Fruit fly (Drosophila melanogaster) whole organism, pupa: ENCODE measurements around the gene CG4281.

Experiments used
- CG14655 ChIP-seq: fragments of 200-800 bp; sonication (Bioruptor generic); optimal IDR thresholded peaks from 3 replicates; lab custom pipeline; 2017; ENCODE audit warnings: mild to moderate bottlenecking, missing biosample characterization, missing genetic modification reagents, missing genetic modification characterization
- CG32121 ChIP-seq: fragments of 200-800 bp; sonication (Bioruptor generic); IDR thresholded peaks from 2 replicates; pipeline ENCODE4 v1.3.6; 2022; ENCODE audit warnings: missing biosample characterization, missing genetic modification characterization
- CG8301 ChIP-seq: fragments of 200-800 bp; sonication (Bioruptor generic); optimal IDR thresholded peaks from 2 replicates; lab custom pipeline; 2018; ENCODE audit warnings: missing biosample characterization, mild to moderate bottlenecking, missing genetic modification characterization
- CG9948 ChIP-seq: fragments of 200-800 bp; sonication (Bioruptor generic); optimal IDR thresholded peaks from 2 replicates; lab custom pipeline; 2018; ENCODE audit warnings: missing biosample characterization, mild to moderate bottlenecking, missing genetic modification characterization, moderate library complexity
- D1 ChIP-seq: fragments of 200-800 bp; sonication (Bioruptor generic); optimal IDR thresholded peaks from 2 replicates; lab custom pipeline; 2018; ENCODE audit warnings: missing biosample characterization, mild to moderate bottlenecking, missing genetic modification characterization, moderate library complexity
- EcR ChIP-seq: fragments of 200-800 bp; sonication (Bioruptor generic); optimal IDR thresholded peaks from 3 replicates; lab custom pipeline; 2019; ENCODE audit warnings: missing biosample characterization, missing genetic modification characterization, mild to moderate bottlenecking, moderate library complexity, missing genetic modification reagents
- rn ChIP-seq: fragments of 200-800 bp; sonication (Bioruptor generic); IDR thresholded peaks from 2 replicates; pipeline ENCODE4 v1.3.6; 2022; ENCODE audit warnings: missing biosample characterization, missing genetic modification characterization

- peak; percentile 31 for TF ChIP-seq EcR (GFP tag; lab: Kevin White, UChicago)
- TF ChIP-seq CG8301, result no peak
- TF ChIP-seq CG9948 (tag; lab: Kevin White, UChicago), result no peak
- TF ChIP-seq CG32121 (GFP tag; lab: Robert Waterston, UW), result no peak
- no peak for TF ChIP-seq rn
- TF ChIP-seq CG14655, result no peak
- no peak for TF ChIP-seq D1 (tag; lab: Kevin White, UChicago)
Observed at dm6 chrX:2080367-2080927, 15.5 kb upstream of the CG4281 start, which contains the start of the genes CG16903 and Unc-76.
